Worm (Caenorhabditis elegans) whole organism, midembryonic: ENCODE results near the gene twk-25.

ENCODE experiments used
- flt-1 ChIP-seq: fragments of 200-800 bp; sonication (Bioruptor generic); IDR thresholded peaks from 2 replicates; pipeline ENCODE4 v1.3.6; 2022; ENCODE audit warnings: missing genetic modification characterization, missing compliant biosample characterization
- klf-2 ChIP-seq: fragments of 200-800 bp; sonication (Bioruptor generic); conservative IDR thresholded peaks from 2 replicates; pipeline ENCODE4 v1.3.6; 2022; ENCODE audit warnings: missing genetic modification reagents, missing genetic modification characterization, missing compliant biosample characterization
- med-1 ChIP-seq: sonication (generic microtip); optimal IDR thresholded peaks from 2 replicates; lab custom pipeline; 2017; ENCODE audit warnings: missing genetic modification characterization, mild to moderate bottlenecking, missing compliant biosample characterization, antibody characterized with exemption, missing genetic modification reagents; ENCODE audit not compliant: insufficient read depth
- tab-1 ChIP-seq: fragments of 200-800 bp; sonication (Bioruptor generic); IDR thresholded peaks from 2 replicates; pipeline ENCODE4 v1.3.6; 2022; ENCODE audit warnings: missing genetic modification characterization, missing compliant biosample characterization

ce11 chrIV:11465125-11465524 is 39.4 kb upstream of the twk-25 start, which contains the start of gene C10C6.3:
- no peak for TF ChIP-seq klf-2
- no peak for TF ChIP-seq flt-1 (GFP tag; lab: Robert Waterston, UW)
- no peak for TF ChIP-seq med-1 (GFP tag; lab: Kevin White, UChicago)
- no peak for TF ChIP-seq tab-1 (GFP tag; lab: Robert Waterston, UW)
